Worm (Caenorhabditis elegans) whole organism, young adult: ENCODE results near the gene age-1.

Experiments
- B0019.2 ChIP-seq: fragments of 200-800 bp; sonication (Bioruptor generic); conservative IDR thresholded peaks from 2 replicates; pipeline ENCODE4 v1.3.6; 2022; ENCODE audit warnings: missing genetic modification reagents, missing genetic modification characterization, missing compliant biosample characterization
- B0035.1 ChIP-seq: sonication (generic microtip); optimal IDR thresholded peaks from 2 replicates; lab custom pipeline; 2016; ENCODE audit warnings: missing genetic modification characterization, mild to moderate bottlenecking, missing compliant biosample characterization, missing genotype, missing genetic modification reagents
- B0261.1 ChIP-seq: sonication (generic microtip); optimal IDR thresholded peaks from 2 replicates; lab custom pipeline; 2016; ENCODE audit warnings: mild to moderate bottlenecking, missing genetic modification characterization, moderate library complexity, missing compliant biosample characterization
- B0336.3 ChIP-seq: fragments of 200-800 bp; sonication (Bioruptor generic); IDR thresholded peaks from 2 replicates; pipeline ENCODE4 v1.3.6; 2022; ENCODE audit warnings: missing genetic modification characterization, missing compliant biosample characterization
- C06A6.2 ChIP-seq: fragments of 200-800 bp; sonication (Bioruptor generic); conservative IDR thresholded peaks from 2 replicates; pipeline ENCODE4 v1.3.6; 2022; ENCODE audit warnings: missing genetic modification characterization, missing compliant biosample characterization
- C17E4.6 ChIP-seq: fragments of 200-800 bp; sonication (Bioruptor generic); IDR thresholded peaks from 2 replicates; pipeline ENCODE4 v1.3.6; 2022; ENCODE audit warnings: missing genetic modification reagents, missing genetic modification characterization, missing compliant biosample characterization
- D2030.7 ChIP-seq: fragments of 200-800 bp; sonication (Bioruptor generic); IDR thresholded peaks from 2 replicates; pipeline ENCODE4 v1.3.6; 2022; ENCODE audit warnings: missing genetic modification reagents, missing genetic modification characterization, missing compliant biosample characterization
- F10E7.11 ChIP-seq: sonication (generic microtip); optimal IDR thresholded peaks from 2 replicates; lab custom pipeline; 2017; ENCODE audit warnings: mild to moderate bottlenecking, missing genetic modification characterization, moderate library complexity, missing compliant biosample characterization
- F23B12.7 ChIP-seq: sonication (generic microtip); optimal IDR thresholded peaks from 2 replicates; lab custom pipeline; 2017; ENCODE audit warnings: missing genetic modification characterization, mild to moderate bottlenecking, missing compliant biosample characterization, antibody characterized with exemption, moderate library complexity; ENCODE audit not compliant: insufficient read depth
- F33H1.4 ChIP-seq: fragments of 200-800 bp; sonication (Bioruptor generic); IDR thresholded peaks from 2 replicates; pipeline ENCODE4 v1.3.6; 2022; ENCODE audit warnings: missing genetic modification reagents, missing genetic modification characterization, missing compliant biosample characterization
- F39B2.1 ChIP-seq: fragments of 200-800 bp; sonication (Bioruptor generic); IDR thresholded peaks from 2 replicates; pipeline ENCODE4 v1.3.6; 2022; ENCODE audit warnings: missing genetic modification reagents, missing genetic modification characterization, missing compliant biosample characterization
- F49E8.2 ChIP-seq: sonication (generic microtip); optimal IDR thresholded peaks from 3 replicates; lab custom pipeline; 2017; ENCODE audit warnings: missing genetic modification characterization, mild to moderate bottlenecking, missing compliant biosample characterization, antibody characterized with exemption, moderate library complexity; ENCODE audit not compliant: insufficient read depth
- F52B5.7 ChIP-seq: sonication (generic microtip); optimal IDR thresholded peaks from 2 replicates; lab custom pipeline; 2016; ENCODE audit warnings: mild to moderate bottlenecking, missing genetic modification characterization, missing compliant biosample characterization
- K11D2.4 ChIP-seq: fragments of 200-800 bp; sonication (Bioruptor generic); IDR thresholded peaks from 2 replicates; pipeline ENCODE4 v1.3.6; 2022; ENCODE audit warnings: missing genetic modification reagents, missing genetic modification characterization, missing compliant biosample characterization
- K12H6.12 ChIP-seq: fragments of 200-800 bp; sonication (Bioruptor generic); optimal IDR thresholded peaks from 2 replicates; lab custom pipeline; 2018; ENCODE audit warnings: mild to moderate bottlenecking, missing genetic modification characterization, missing compliant biosample characterization
- Y56A3A.18 ChIP-seq: fragments of 200-800 bp; sonication (Bioruptor generic); IDR thresholded peaks from 2 replicates; pipeline ENCODE4 v1.3.6; 2022; ENCODE audit warnings: missing genetic modification reagents, missing genetic modification characterization, missing compliant biosample characterization
- ZK185.1 ChIP-seq: sonication (generic microtip); optimal IDR thresholded peaks from 2 replicates; lab custom pipeline; 2016; ENCODE audit warnings: mild to moderate bottlenecking, missing genetic modification characterization, missing compliant biosample characterization; ENCODE audit not compliant: poor library complexity, severe bottlenecking
- aptf-3 ChIP-seq: fragments of 200-800 bp; sonication (Bioruptor generic); IDR thresholded peaks from 2 replicates; pipeline ENCODE4 v1.3.6; 2022; ENCODE audit warnings: missing genetic modification characterization, missing compliant biosample characterization
- atf-7 ChIP-seq: sonication (generic microtip); optimal IDR thresholded peaks from 2 replicates; lab custom pipeline; 2017; ENCODE audit warnings: mild to moderate bottlenecking, missing genetic modification characterization, missing compliant biosample characterization
- attf-6 ChIP-seq: fragments of 200-800 bp; sonication (Bioruptor generic); IDR thresholded peaks from 2 replicates; pipeline ENCODE4 v1.3.6; 2022; ENCODE audit warnings: missing genetic modification reagents, missing genetic modification characterization, missing compliant biosample characterization
- bed-1 ChIP-seq: fragments of 200-800 bp; sonication (Bioruptor generic); IDR thresholded peaks from 2 replicates; pipeline ENCODE4 v1.3.6; 2022; ENCODE audit warnings: missing genetic modification reagents, missing genetic modification characterization, missing compliant biosample characterization
- ceh-58 ChIP-seq: fragments of 200-800 bp; sonication (Bioruptor generic); IDR thresholded peaks from 2 replicates; pipeline ENCODE4 v1.3.6; 2022; ENCODE audit warnings: missing genetic modification characterization, missing compliant biosample characterization
- ceh-79 ChIP-seq: sonication (generic microtip); optimal IDR thresholded peaks from 2 replicates; lab custom pipeline; 2017; ENCODE audit warnings: mild to moderate bottlenecking, missing genetic modification characterization, missing compliant biosample characterization
- ceh-91 ChIP-seq: fragments of 200-800 bp; sonication (Bioruptor generic); IDR thresholded peaks from 2 replicates; pipeline ENCODE4 v1.3.6; 2022; ENCODE audit warnings: missing genetic modification reagents, missing genetic modification characterization, missing compliant biosample characterization
- chd-7 ChIP-seq: sonication (generic microtip); optimal IDR thresholded peaks from 2 replicates; lab custom pipeline; 2016; ENCODE audit warnings: mild to moderate bottlenecking, missing genetic modification characterization, moderate library complexity, missing compliant biosample characterization
- efl-1 ChIP-seq: fragments of 150-350 bp; optimal IDR thresholded peaks from 2 replicates; lab custom pipeline; 2014; ENCODE audit warnings: missing biosample characterization, missing genetic modification reagents, missing genetic modification characterization
- egrh-3 ChIP-seq: fragments of 200-800 bp; sonication (Bioruptor generic); IDR thresholded peaks from 2 replicates; pipeline ENCODE4 v1.3.6; 2022; ENCODE audit warnings: missing genetic modification reagents, missing genetic modification characterization, missing compliant biosample characterization
- ekl-4 ChIP-seq: fragments of 200-800 bp; sonication (Bioruptor generic); IDR thresholded peaks from 2 replicates; pipeline ENCODE4 v1.3.6; 2022; ENCODE audit warnings: missing genetic modification reagents, missing genetic modification characterization, missing compliant biosample characterization
- him-1 ChIP-seq: sonication (generic microtip); optimal IDR thresholded peaks from 2 replicates; lab custom pipeline; 2016; ENCODE audit warnings: missing genotype, missing genetic modification reagents, missing genetic modification characterization, missing compliant biosample characterization
- hmg-1.2 ChIP-seq: fragments of 200-800 bp; sonication (Bioruptor generic); IDR thresholded peaks from 2 replicates; pipeline ENCODE4 v1.3.6; 2022; ENCODE audit warnings: missing genetic modification reagents, missing genetic modification characterization, missing compliant biosample characterization
- hsf-1 ChIP-seq: fragments of 200-800 bp; sonication (Bioruptor generic); IDR thresholded peaks from 2 replicates; pipeline ENCODE4 v1.3.6; 2022; ENCODE audit warnings: missing genetic modification reagents, missing genetic modification characterization, missing compliant biosample characterization
- lag-1 ChIP-seq: fragments of 200-800 bp; sonication (Bioruptor generic); IDR thresholded peaks from 2 replicates; pipeline ENCODE4 v1.3.6; 2022; ENCODE audit warnings: missing genetic modification reagents, missing genetic modification characterization, missing compliant biosample characterization
- lin-40 ChIP-seq: sonication (generic microtip); optimal IDR thresholded peaks from 2 replicates; lab custom pipeline; 2016; ENCODE audit warnings: missing genetic modification characterization, mild to moderate bottlenecking, missing compliant biosample characterization, missing genotype, missing genetic modification reagents
- lsl-1 ChIP-seq: fragments of 200-800 bp; sonication (Bioruptor generic); optimal IDR thresholded peaks from 2 replicates; lab custom pipeline; 2018; ENCODE audit warnings: mild to moderate bottlenecking, missing genetic modification characterization, moderate library complexity, missing compliant biosample characterization
- madf-3 ChIP-seq: fragments of 200-800 bp; sonication (Bioruptor generic); IDR thresholded peaks from 2 replicates; pipeline ENCODE4 v1.3.6; 2022; ENCODE audit warnings: missing genetic modification reagents, missing genetic modification characterization, missing compliant biosample characterization
- nfya-1 ChIP-seq: sonication (generic microtip); optimal IDR thresholded peaks from 2 replicates; lab custom pipeline; 2017; ENCODE audit warnings: antibody characterized with exemption, missing compliant biosample characterization, missing genetic modification characterization, borderline replicate concordance; ENCODE audit not compliant: insufficient read depth
- nhr-80 ChIP-seq: sonication (generic microtip); optimal IDR thresholded peaks from 2 replicates; lab custom pipeline; 2016; ENCODE audit warnings: missing genetic modification characterization, missing compliant biosample characterization
- rpc-1 ChIP-seq, 2 experiments: fragments of 150-350 bp in 1 of 2; sonication (generic microtip) in 1 of 2; optimal IDR thresholded peaks; 2 replicates each; lab custom pipeline; 2014 to 2018; ENCODE audit warnings: missing biosample characterization in 1 of 2, missing genetic modification characterization in 1 of 2, missing genetic modification reagents in 1 of 2, missing genotype in 1 of 2
- sdz-38 ChIP-seq: sonication (generic microtip); optimal IDR thresholded peaks from 2 replicates; lab custom pipeline; 2016; ENCODE audit warnings: missing genotype, missing genetic modification characterization, missing compliant biosample characterization
- tbp1 ChIP-seq: fragments of 200-800 bp; sonication (Bioruptor generic); optimal IDR thresholded peaks from 2 replicates; lab custom pipeline; 2018; ENCODE audit warnings: mild to moderate bottlenecking, missing genetic modification characterization, missing compliant biosample characterization
- tbx-9 ChIP-seq: sonication (generic microtip); optimal IDR thresholded peaks from 2 replicates; lab custom pipeline; 2016; ENCODE audit warnings: borderline replicate concordance, missing genetic modification characterization, inconsistent platforms, missing compliant biosample characterization
- xnd-1 ChIP-seq: sonication (generic microtip); optimal IDR thresholded peaks from 2 replicates; lab custom pipeline; 2016; ENCODE audit warnings: missing genotype, missing genetic modification reagents, missing genetic modification characterization, missing compliant biosample characterization
- zim-3 ChIP-seq: sonication (generic microtip); optimal IDR thresholded peaks from 2 replicates; lab custom pipeline; 2017; ENCODE audit warnings: mild to moderate bottlenecking, missing genetic modification characterization, moderate library complexity, missing compliant biosample characterization
- ztf-18 ChIP-seq: sonication (generic microtip); optimal IDR thresholded peaks from 2 replicates; lab custom pipeline; 2016; ENCODE audit warnings: missing genotype, mild to moderate bottlenecking, missing genetic modification characterization, missing compliant biosample characterization
- ztf-22 ChIP-seq: fragments of 200-800 bp; sonication (Bioruptor generic); optimal IDR thresholded peaks from 2 replicates; lab custom pipeline; 2018; ENCODE audit warnings: mild to moderate bottlenecking, missing genetic modification characterization, moderate library complexity, missing compliant biosample characterization
- ztf-6 ChIP-seq: fragments of 200-800 bp; sonication (Bioruptor generic); IDR thresholded peaks from 2 replicates; pipeline ENCODE4 v1.3.6; 2022; ENCODE audit warnings: missing genetic modification reagents, missing genetic modification characterization, missing compliant biosample characterization

The age-1 gene

ce11 chrII:11526954-11527353 lies at the start of gene age-1:
age-1 (minus strand) TSS chrII:11527054.
- no peak for TF ChIP-seq hsf-1 (GFP tag; lab: Robert Waterston, UW)
- TF ChIP-seq madf-3 (GFP tag; lab: Robert Waterston, UW): no peak
- no peak for TF ChIP-seq Y56A3A.18 (GFP tag; lab: Robert Waterston, UW)
- TF ChIP-seq chd-7 (tag; lab: Kevin White, UChicago): no peak
- TF ChIP-seq bed-1 (GFP tag; lab: Robert Waterston, UW): no peak
- TF ChIP-seq lag-1 (GFP tag; lab: Robert Waterston, UW): no peak
- TF ChIP-seq K12H6.12 (tag; lab: Kevin White, UChicago): no peak
- TF ChIP-seq F52B5.7 (tag; lab: Kevin White, UChicago): no peak
- TF ChIP-seq F39B2.1 (GFP tag; lab: Robert Waterston, UW): no peak
- no peak for TF ChIP-seq ztf-6 (GFP tag; lab: Robert Waterston, UW)
- no peak for TF ChIP-seq K11D2.4 (GFP tag; lab: Robert Waterston, UW)
- TF ChIP-seq nhr-80 (tag; lab: Kevin White, UChicago): no peak
- no peak for TF ChIP-seq ekl-4 (GFP tag; lab: Robert Waterston, UW)
- no peak for TF ChIP-seq C17E4.6 (GFP tag; lab: Robert Waterston, UW)
- no peak for TF ChIP-seq ceh-58 (GFP tag; lab: Robert Waterston, UW)
- no peak for TF ChIP-seq nfya-1 (tag; lab: Kevin White, UChicago)
- TF ChIP-seq egrh-3 (GFP tag; lab: Robert Waterston, UW): no peak
- no peak for TF ChIP-seq B0019.2 (GFP tag; lab: Robert Waterston, UW)
- no peak for TF ChIP-seq zim-3 (tag; lab: Kevin White, UChicago)

- TF ChIP-seq ztf-18 (tag; lab: Kevin White, UChicago) (no peak), K11D2.4 (GFP tag; lab: Robert Waterston, UW) (no peak), xnd-1 (peak; percentile 62), tbp1 (GFP tag; lab: Kevin White, UChicago) (no peak), zim-3 (tag; lab: Kevin White, UChicago) (no peak), efl-1 (peak; percentile 39), C06A6.2 (GFP tag; lab: Robert Waterston, UW) (no peak), lsl-1 (GFP tag; lab: Kevin White, UChicago) (peak; percentile 89), hmg-1.2 (GFP tag; lab: Robert Waterston, UW) (no peak), hsf-1 (GFP tag; lab: Robert Waterston, UW) (no peak), rpc-1 (optimal IDR thresholded peaks at IDR 0.05; lab: Kevin White, UChicago) (no peak), rpc-1 (tag; optimal IDR thresholded peaks at IDR 0.05; lab: Kevin White, UChicago) (no peak), aptf-3 (GFP tag; lab: Robert Waterston, UW) (no peak), D2030.7 (GFP tag; lab: Robert Waterston, UW) (0 out of 2 replicates have a peak, but pooled peaks have one; percentile 12), B0035.1 (tag; lab: Kevin White, UChicago) (no peak), ceh-79 (tag; lab: Kevin White, UChicago) (no peak), attf-6 (GFP tag; lab: Robert Waterston, UW) (no peak), atf-7 (tag; lab: Kevin White, UChicago) (no peak), F10E7.11 (tag; lab: Kevin White, UChicago) (no peak), sdz-38 (tag; lab: Kevin White, UChicago) (no peak), Y56A3A.18 (GFP tag; lab: Robert Waterston, UW) (no peak), B0336.3 (GFP tag; lab: Robert Waterston, UW) (no peak), ztf-22 (GFP tag; lab: Kevin White, UChicago) (no peak), F39B2.1 (GFP tag; lab: Robert Waterston, UW) (no peak), F49E8.2 (tag; lab: Kevin White, UChicago) (peak; percentile 32), F33H1.4 (GFP tag; lab: Robert Waterston, UW) (peak; percentile 84), nfya-1 (tag; lab: Kevin White, UChicago) (no peak), ceh-91 (0 out of 2 replicates have a peak, but pooled peaks have one; percentile 31), him-1 (tag; lab: Kevin White, UChicago) (no peak), F52B5.7 (tag; lab: Kevin White, UChicago) (no peak), B0261.1 (tag; lab: Kevin White, UChicago) (no peak), ZK185.1 (tag; lab: Kevin White, UChicago) (no peak), F23B12.7 (tag; lab: Kevin White, UChicago) (no peak), lin-40 (no peak), tbx-9 (tag; lab: Kevin White, UChicago) (no peak)
These were observed 46.1 kb upstream of the age-1 start, which contains the start of gene F54D5.2 for ce11 chrII:11572944-11573343. F54D5.2 (plus strand) TSS chrII:11573180.
